Fruit fly (Drosophila melanogaster) whole organism, pupa: ENCODE results near the gene nudC.
A peak's percentile ranks its signal among the peaks of the same experiment; 100 is the strongest.

Experiments
- CG10348 ChIP-seq: fragments of 200-800 bp; sonication (Bioruptor generic); IDR thresholded peaks from 2 replicates; pipeline ENCODE4 v1.3.6; 2022; ENCODE audit warnings: missing biosample characterization, missing genetic modification characterization
- CG12605 ChIP-seq: fragments of 200-800 bp; sonication (Bioruptor generic); IDR thresholded peaks from 2 replicates; pipeline ENCODE4 v1.3.6; 2022; ENCODE audit warnings: missing biosample characterization, missing genetic modification characterization
- CG13204 ChIP-seq: fragments of 200-800 bp; sonication (Bioruptor generic); optimal IDR thresholded peaks from 2 replicates; lab custom pipeline; 2018; ENCODE audit warnings: missing biosample characterization, mild to moderate bottlenecking, missing genetic modification characterization, moderate library complexity
- CG14655 ChIP-seq: fragments of 200-800 bp; sonication (Bioruptor generic); optimal IDR thresholded peaks from 3 replicates; lab custom pipeline; 2017; ENCODE audit warnings: mild to moderate bottlenecking, missing biosample characterization, missing genetic modification reagents, missing genetic modification characterization
- CG15710 ChIP-seq: fragments of 200-800 bp; sonication (Bioruptor generic); optimal IDR thresholded peaks from 2 replicates; lab custom pipeline; 2018; ENCODE audit warnings: missing biosample characterization, mild to moderate bottlenecking, missing genetic modification characterization, moderate library complexity
- CG17806 ChIP-seq: fragments of 200-800 bp; sonication (Bioruptor generic); optimal IDR thresholded peaks from 2 replicates; lab custom pipeline; 2018; ENCODE audit warnings: missing biosample characterization, mild to moderate bottlenecking, missing genetic modification characterization, moderate library complexity
- CG32121 ChIP-seq: fragments of 200-800 bp; sonication (Bioruptor generic); IDR thresholded peaks from 2 replicates; pipeline ENCODE4 v1.3.6; 2022; ENCODE audit warnings: missing biosample characterization, missing genetic modification characterization
- CG34367 ChIP-seq: fragments of 200-800 bp; sonication (Bioruptor generic); optimal IDR thresholded peaks from 2 replicates; lab custom pipeline; 2018; ENCODE audit warnings: missing biosample characterization, mild to moderate bottlenecking, missing genetic modification characterization
- CG4496 ChIP-seq: fragments of 200-800 bp; sonication (Bioruptor generic); IDR thresholded peaks from 3 replicates; pipeline ENCODE4 v1.3.6; 2022; ENCODE audit warnings: missing biosample characterization, missing genetic modification characterization
- CG8159 ChIP-seq: fragments of 200-800 bp; sonication (Bioruptor generic); optimal IDR thresholded peaks from 3 replicates; lab custom pipeline; 2018; ENCODE audit warnings: missing biosample characterization, mild to moderate bottlenecking, missing genetic modification characterization, moderate library complexity
- CG8301 ChIP-seq: fragments of 200-800 bp; sonication (Bioruptor generic); optimal IDR thresholded peaks from 2 replicates; lab custom pipeline; 2018; ENCODE audit warnings: missing biosample characterization, mild to moderate bottlenecking, missing genetic modification characterization
- CG9948 ChIP-seq: fragments of 200-800 bp; sonication (Bioruptor generic); optimal IDR thresholded peaks from 2 replicates; lab custom pipeline; 2018; ENCODE audit warnings: missing biosample characterization, mild to moderate bottlenecking, missing genetic modification characterization, moderate library complexity
- D1 ChIP-seq: fragments of 200-800 bp; sonication (Bioruptor generic); optimal IDR thresholded peaks from 2 replicates; lab custom pipeline; 2018; ENCODE audit warnings: missing biosample characterization, mild to moderate bottlenecking, missing genetic modification characterization, moderate library complexity
- EcR ChIP-seq: fragments of 200-800 bp; sonication (Bioruptor generic); optimal IDR thresholded peaks from 3 replicates; lab custom pipeline; 2019; ENCODE audit warnings: missing biosample characterization, missing genetic modification characterization, mild to moderate bottlenecking, moderate library complexity, missing genetic modification reagents
- Ets98B ChIP-seq: fragments of 200-800 bp; sonication (Bioruptor generic); IDR thresholded peaks from 2 replicates; pipeline ENCODE4 v1.3.6; 2022; ENCODE audit warnings: missing biosample characterization, missing genetic modification characterization
- Pif1A ChIP-seq: fragments of 200-800 bp; sonication (Bioruptor generic); optimal IDR thresholded peaks from 3 replicates; lab custom pipeline; 2016; ENCODE audit warnings: missing biosample characterization, missing genetic modification characterization
- Pif1B ChIP-seq: fragments of 200-800 bp; sonication (Bioruptor generic); optimal IDR thresholded peaks from 3 replicates; lab custom pipeline; 2016; ENCODE audit warnings: missing biosample characterization, missing genetic modification characterization
- Snoo ChIP-seq: fragments of 200-800 bp; sonication (Bioruptor generic); optimal IDR thresholded peaks from 3 replicates; lab custom pipeline; 2017; ENCODE audit warnings: missing biosample characterization, mild to moderate bottlenecking, missing genetic modification characterization, inconsistent platforms
- fd96Ca ChIP-seq: fragments of 200-800 bp; sonication (Bioruptor generic); IDR thresholded peaks from 3 replicates; pipeline ENCODE4 v1.3.6; 2022; ENCODE audit warnings: missing biosample characterization, missing genetic modification characterization
- gl ChIP-seq: fragments of 200-800 bp; sonication (Bioruptor generic); optimal IDR thresholded peaks from 2 replicates; lab custom pipeline; 2018; ENCODE audit warnings: missing biosample characterization, mild to moderate bottlenecking, missing genetic modification characterization
- rn ChIP-seq: fragments of 200-800 bp; sonication (Bioruptor generic); IDR thresholded peaks from 2 replicates; pipeline ENCODE4 v1.3.6; 2022; ENCODE audit warnings: missing biosample characterization, missing genetic modification characterization

The nudC gene

dm6 chr3L:16845607-16846277 lies 40.9 kb downstream of the nudC start, which contains the start of gene CG32161:
CG32161 (plus strand) TSS chr3L:16846227.
- TF ChIP-seq CG17806 (tag; lab: Kevin White, UChicago) (no peak), CG34367 (tag; lab: Kevin White, UChicago) (no peak)

DNA sequence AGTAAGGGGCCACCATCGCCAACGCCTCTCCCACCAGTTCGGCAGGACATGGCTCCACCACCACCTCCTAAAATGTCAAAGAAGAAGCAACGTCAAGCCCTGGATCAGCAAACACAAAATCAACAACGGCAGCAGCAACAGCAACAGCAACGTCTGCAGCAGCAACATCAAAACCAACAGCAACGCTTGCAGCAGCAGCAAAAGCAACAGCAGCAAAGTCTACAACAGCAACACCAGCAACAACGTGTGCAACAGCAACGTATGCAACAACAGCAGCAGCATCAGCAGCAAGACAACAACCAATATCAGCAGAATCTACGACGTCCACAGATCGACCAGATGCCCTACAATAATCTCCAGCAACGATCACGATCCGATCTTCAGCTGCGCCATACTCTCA lies 46.8 kb downstream of the nudC start:
- TF ChIP-seq fd96Ca (GFP tag; lab: Robert Waterston, UW) (no peak), Ets98B (GFP tag; lab: Robert Waterston, UW) (no peak), CG17806 (tag; lab: Kevin White, UChicago) (no peak), CG32121 (GFP tag; lab: Robert Waterston, UW) (no peak)
- TF ChIP-seq, all 21 proteins: peak for 0

- TF ChIP-seq CG4496 (GFP tag; lab: Robert Waterston, UW) (peak; percentile 28; the same call in 1 of the 3 replicates), CG8159 (tag; lab: Kevin White, UChicago) (no peak), fd96Ca (GFP tag; lab: Robert Waterston, UW) (peak; percentile 31; the same call in 1 of the 3 replicates), CG32121 (GFP tag; lab: Robert Waterston, UW) (0 out of 2 replicates have a peak, but pooled peaks have one; percentile 8)
- TF ChIP-seq, all 21 proteins: peak for 3
Measured at dm6 chr3L:16853533-16854386, 49.0 kb downstream of the nudC start, which contains the start of gene sina. sina (plus strand) TSS chr3L:16853751.

DNA sequence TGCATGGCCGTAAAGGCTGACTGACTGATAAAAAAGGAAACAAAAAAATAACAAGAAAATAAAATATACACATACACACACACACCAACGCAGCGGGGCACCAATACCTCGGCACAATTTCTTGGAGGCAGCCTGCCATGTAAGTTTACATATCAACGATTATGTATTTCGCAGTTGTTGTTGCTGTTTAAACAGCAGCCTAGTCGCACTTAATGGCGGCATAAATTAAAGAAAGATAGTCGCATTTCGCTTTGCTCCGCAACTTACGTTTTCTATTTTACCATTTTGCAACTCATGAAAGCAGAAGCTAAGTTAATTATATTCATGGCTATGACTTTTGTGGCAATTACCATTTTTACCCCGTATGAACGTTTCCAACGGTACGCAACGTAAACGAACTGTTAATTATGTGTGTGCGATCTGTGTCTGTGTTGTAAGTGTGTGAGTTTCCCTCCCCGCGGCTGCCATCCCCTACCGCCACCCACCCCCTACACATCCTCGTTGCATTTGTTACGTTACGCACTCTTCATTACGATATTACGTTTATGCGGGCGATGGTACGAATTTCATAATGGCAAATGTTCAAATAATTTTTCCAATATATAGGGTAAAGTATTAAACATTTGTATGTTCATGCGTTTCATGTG lies 49.7 kb downstream of the nudC start:
- TF ChIP-seq CG34367 (tag; lab: Kevin White, UChicago) (peak; percentile 42), CG12605 (GFP tag; lab: Robert Waterston, UW) (no peak), CG10348 (GFP tag; lab: Robert Waterston, UW) (no peak), CG9948 (no peak), CG32121 (GFP tag; lab: Robert Waterston, UW) (0 out of 2 replicates have a peak, but pooled peaks have one; percentile 6), Snoo (tag; lab: Kevin White, UChicago) (no peak), gl (tag; lab: Kevin White, UChicago) (peak; percentile 65), CG14655 (GFP tag; lab: Kevin White, UChicago) (no peak), Pif1A (no peak), rn (GFP tag; lab: Robert Waterston, UW) (no peak), CG13204 (GFP tag; lab: Kevin White, UChicago) (no peak), fd96Ca (GFP tag; lab: Robert Waterston, UW) (no peak), CG15710 (tag; lab: Kevin White, UChicago) (peak; percentile 47), CG17806 (tag; lab: Kevin White, UChicago) (peak; percentile 14), CG8159 (tag; lab: Kevin White, UChicago) (peak; percentile 22), EcR (GFP tag; lab: Kevin White, UChicago) (peak; percentile 39), D1 (tag; lab: Kevin White, UChicago) (no peak), Pif1B (no peak), CG8301 (tag; lab: Kevin White, UChicago) (no peak), CG4496 (GFP tag; lab: Robert Waterston, UW) (0 out of 3 replicates have a peak, but pooled peaks have one; percentile 24), Ets98B (GFP tag; lab: Robert Waterston, UW) (no peak)

- TF ChIP-seq CG8301 (tag; lab: Kevin White, UChicago) (no peak), fd96Ca (GFP tag; lab: Robert Waterston, UW) (no peak), CG15710 (tag; lab: Kevin White, UChicago) (no peak), gl (tag; lab: Kevin White, UChicago) (no peak)
Measured at dm6 chr3L:16855287-16855686, 50.5 kb downstream of the nudC start.

DNA sequence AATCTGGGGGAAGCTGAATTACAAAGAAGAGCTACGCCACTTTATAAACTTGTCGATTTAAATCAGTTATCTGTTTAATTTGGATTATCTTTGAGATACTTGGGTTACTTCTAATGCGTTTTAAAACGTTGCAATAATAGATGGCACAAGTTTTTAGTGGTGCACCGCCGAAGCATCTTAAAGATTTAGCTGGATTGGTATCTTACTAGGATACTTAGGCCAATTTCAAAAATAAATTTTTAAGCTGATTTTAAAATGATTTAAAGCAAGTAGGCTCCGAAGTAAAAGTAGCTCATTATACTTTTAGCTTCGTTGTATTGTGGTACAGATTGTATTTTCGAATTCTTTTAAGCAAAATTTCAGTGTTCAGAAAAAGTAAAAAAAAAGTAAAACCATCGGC lies 54.0 kb downstream of the nudC start, which contains the start of gene sinah:
sinah (plus strand) TSS at position 301 of the 400 bp plus-strand sequence.
- TF ChIP-seq Ets98B (GFP tag; lab: Robert Waterston, UW), result no peak
- TF ChIP-seq CG15710 (tag; lab: Kevin White, UChicago), result no peak
- TF ChIP-seq CG14655 (GFP tag; lab: Kevin White, UChicago), result no peak
- no peak for TF ChIP-seq CG10348 (GFP tag; lab: Robert Waterston, UW)
- no peak for TF ChIP-seq CG12605 (GFP tag; lab: Robert Waterston, UW)
- no peak for TF ChIP-seq rn (GFP tag; lab: Robert Waterston, UW)
- no peak for TF ChIP-seq EcR (GFP tag; lab: Kevin White, UChicago)
- TF ChIP-seq, all 21 proteins: peak for 0
